Fruit fly (Drosophila melanogaster) Kc167 (cell line): Measurements from ENCODE around the gene Orc2.

Experiments
- Myc ChIP-seq: fragments of >200 bp; optimal IDR thresholded peaks from 2 replicates; lab custom pipeline; 2017; ENCODE audit warnings: missing external identifiers
- h ChIP-seq: fragments of >200 bp; optimal IDR thresholded peaks from 3 replicates; lab custom pipeline; 2018; ENCODE audit warnings: missing external identifiers
- insv ChIP-seq: fragments of >200 bp; optimal IDR thresholded peaks from 3 replicates; lab custom pipeline; 2018; ENCODE audit warnings: missing external identifiers
- ttk ChIP-seq: sonication (Bioruptor generic); optimal IDR thresholded peaks from 2 replicates; lab custom pipeline; 2017; ENCODE audit warnings: missing external identifiers

DNA sequence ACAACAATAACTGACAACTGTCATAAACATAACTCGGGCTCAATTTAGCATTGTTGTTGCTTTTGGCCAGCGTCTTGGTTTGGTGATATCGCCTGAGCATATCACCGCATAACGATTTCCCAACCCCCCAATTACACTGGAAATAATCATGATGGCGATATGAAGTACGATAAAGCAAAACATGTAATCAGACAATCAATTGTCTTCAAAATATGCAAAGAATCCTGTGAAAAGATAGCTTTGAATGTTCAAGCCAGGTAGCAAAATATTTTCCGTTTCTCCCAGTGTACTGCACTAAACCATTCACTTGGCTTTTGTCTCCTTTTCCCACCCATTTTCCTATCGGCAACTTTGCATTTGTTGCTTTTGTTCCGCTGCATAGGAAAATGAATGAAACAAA lies 34.8 kb downstream of the Orc2 start:
- no peak for TF ChIP-seq ttk (lab: Kevin White, UChicago)
- no peak for TF ChIP-seq Myc (lab: Kevin White, UChicago)
- TF ChIP-seq insv (lab: Kevin White, UChicago) = no peak
- TF ChIP-seq h (lab: Kevin White, UChicago) = no peak
